Worm (Caenorhabditis elegans) whole organism, late embryonic: ENCODE data around the gene nhr-157.

Experiments
- ahr-1 ChIP-seq: sonication (generic microtip); optimal IDR thresholded peaks from 2 replicates; lab custom pipeline; 2016; ENCODE audit warnings: missing genetic modification characterization, missing compliant biosample characterization
- ama-1 ChIP-seq: fragments of 150-350 bp; optimal IDR thresholded peaks from 2 replicates; lab custom pipeline; 2014
- ceh-34 ChIP-seq: sonication (generic microtip); optimal IDR thresholded peaks from 2 replicates; lab custom pipeline; 2016; ENCODE audit warnings: mild to moderate bottlenecking, missing genetic modification characterization, missing compliant biosample characterization
- ceh-45 ChIP-seq: fragments of 200-800 bp; sonication (Bioruptor generic); IDR thresholded peaks from 2 replicates; pipeline ENCODE4 v1.3.6; 2022; ENCODE audit warnings: missing genetic modification reagents, missing genetic modification characterization, missing compliant biosample characterization
- ceh-48 ChIP-seq: sonication (generic microtip); optimal IDR thresholded peaks from 2 replicates; lab custom pipeline; 2016; ENCODE audit warnings: missing genetic modification characterization, inconsistent platforms, missing compliant biosample characterization
- nhr-11 ChIP-seq: fragments of 150-350 bp; optimal IDR thresholded peaks from 2 replicates; lab custom pipeline; 2014; ENCODE audit warnings: missing biosample characterization, missing genetic modification characterization

DNA sequence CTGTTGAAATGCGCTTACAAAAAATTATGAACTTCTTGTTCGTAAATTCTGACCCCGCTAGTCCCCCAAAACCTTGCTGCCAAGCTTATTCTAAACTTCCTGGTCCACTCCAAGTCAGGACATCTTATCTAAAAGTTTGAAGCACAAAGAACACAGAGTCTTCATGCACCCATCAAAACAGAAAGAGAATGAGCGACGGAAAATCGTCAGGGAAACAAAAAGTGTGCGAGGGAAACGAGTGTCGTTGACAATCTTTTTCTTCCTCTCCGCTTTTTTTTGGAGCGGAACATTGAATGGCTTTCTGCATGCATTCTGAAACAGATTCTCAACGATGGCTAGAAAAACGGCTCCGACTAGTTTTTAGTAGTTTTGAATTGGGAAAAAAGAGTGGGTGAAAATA lies 43.6 kb downstream of the nhr-157 start:
- no peak for TF ChIP-seq nhr-11
- no peak for TF ChIP-seq ahr-1 (tag; lab: Kevin White, UChicago)
- TF ChIP-seq ceh-34: no peak
- no peak for TF ChIP-seq ama-1 (lab: Kevin White, UChicago)
- no peak for TF ChIP-seq ceh-48 (tag; lab: Kevin White, UChicago)
- no peak for TF ChIP-seq ceh-45 (GFP tag; lab: Robert Waterston, UW)
